Fruit fly (Drosophila melanogaster) whole organism, embryonic: ENCODE results near the gene CG13390.

Experiments
- BtbVII ChIP-seq: fragments of 200-800 bp; sonication (Bioruptor generic); optimal IDR thresholded peaks from 3 replicates; lab custom pipeline; 2017; ENCODE audit warnings: missing biosample characterization, mild to moderate bottlenecking, missing genetic modification characterization
- CG10267 ChIP-seq: fragments of 200-800 bp; sonication (Bioruptor generic); optimal IDR thresholded peaks from 2 replicates; lab custom pipeline; 2018; ENCODE audit warnings: missing biosample characterization, mild to moderate bottlenecking, missing genetic modification characterization, moderate library complexity
- CG11695 ChIP-seq: fragments of 200-800 bp; sonication (Bioruptor generic); IDR thresholded peaks from 3 replicates; pipeline ENCODE4 v1.3.6; 2022; ENCODE audit warnings: missing biosample characterization, missing genetic modification characterization
- CG12236 ChIP-seq: fragments of 200-800 bp; sonication (Bioruptor generic); optimal IDR thresholded peaks from 2 replicates; lab custom pipeline; 2016; ENCODE audit warnings: missing biosample characterization, missing genetic modification characterization
- CG12659 ChIP-seq: fragments of 200-800 bp; sonication (Bioruptor generic); optimal IDR thresholded peaks from 3 replicates; lab custom pipeline; 2017; ENCODE audit warnings: mild to moderate bottlenecking, missing biosample characterization, missing genetic modification reagents, missing genetic modification characterization
- CG13424 ChIP-seq: fragments of 200-800 bp; sonication (Bioruptor generic); optimal IDR thresholded peaks from 2 replicates; lab custom pipeline; 2019; ENCODE audit warnings: missing biosample characterization, mild to moderate bottlenecking, missing genetic modification characterization, moderate library complexity
- CG14441 ChIP-seq: fragments of 200-800 bp; sonication (Bioruptor generic); IDR thresholded peaks from 2 replicates; pipeline ENCODE4 v1.3.6; 2022; ENCODE audit warnings: missing biosample characterization, missing genetic modification characterization
- CG15269 ChIP-seq: fragments of 200-800 bp; sonication (Bioruptor generic); optimal IDR thresholded peaks from 2 replicates; lab custom pipeline; 2018; ENCODE audit warnings: missing biosample characterization, mild to moderate bottlenecking, missing genetic modification characterization, moderate library complexity
- CG17361 ChIP-seq: fragments of 200-800 bp; sonication (Bioruptor generic); IDR thresholded peaks from 3 replicates; pipeline ENCODE4 v1.3.6; 2022; ENCODE audit warnings: missing biosample characterization, missing genetic modification characterization
- CG17829 ChIP-seq: fragments of 200-800 bp; optimal IDR thresholded peaks from 2 replicates; lab custom pipeline; 2019; ENCODE audit warnings: missing biosample characterization, mild to moderate bottlenecking, missing genetic modification characterization, moderate library complexity
- CG18262 ChIP-seq: fragments of 200-800 bp; optimal IDR thresholded peaks from 3 replicates; lab custom pipeline; 2019; ENCODE audit warnings: missing biosample characterization, mild to moderate bottlenecking, missing genetic modification characterization, moderate library complexity
- CG18599 ChIP-seq: fragments of 200-800 bp; sonication (Bioruptor generic); optimal IDR thresholded peaks from 3 replicates; lab custom pipeline; 2017; ENCODE audit warnings: missing biosample characterization, missing genetic modification characterization, mild to moderate bottlenecking, moderate library complexity, missing genetic modification reagents
- CG2712 ChIP-seq: fragments of 200-800 bp; optimal IDR thresholded peaks from 3 replicates; lab custom pipeline; 2019; ENCODE audit warnings: missing biosample characterization, mild to moderate bottlenecking, missing genetic modification characterization, moderate library complexity
- CG2889 ChIP-seq: fragments of 200-800 bp; sonication (Bioruptor generic); IDR thresholded peaks from 3 replicates; pipeline ENCODE4 v1.3.6; 2022; ENCODE audit warnings: missing biosample characterization, missing genetic modification characterization
- CG30403 ChIP-seq: fragments of 200-800 bp; sonication (Bioruptor generic); optimal IDR thresholded peaks from 3 replicates; lab custom pipeline; 2016; ENCODE audit warnings: missing biosample characterization, missing genetic modification characterization
- CG31365 ChIP-seq: fragments of 200-800 bp; sonication (Bioruptor generic); optimal IDR thresholded peaks from 2 replicates; lab custom pipeline; 2018; ENCODE audit warnings: missing biosample characterization, mild to moderate bottlenecking, missing genetic modification characterization
- CG3726 ChIP-seq: fragments of 200-800 bp; sonication (Bioruptor generic); IDR thresholded peaks from 3 replicates; pipeline ENCODE4, ENCODE4 v1.3.6; 2022; ENCODE audit warnings: missing biosample characterization, missing genetic modification characterization
- CG7786 ChIP-seq: fragments of 200-800 bp; sonication (Bioruptor generic); optimal IDR thresholded peaks from 2 replicates; lab custom pipeline; 2016; ENCODE audit warnings: missing biosample characterization, missing genetic modification characterization
- CG8089 ChIP-seq: fragments of 200-800 bp; sonication (Bioruptor generic); optimal IDR thresholded peaks from 3 replicates; lab custom pipeline; 2016; ENCODE audit warnings: missing biosample characterization, missing genetic modification characterization
- CG8359 ChIP-seq: fragments of 200-800 bp; sonication (Bioruptor generic); optimal IDR thresholded peaks from 2 replicates; lab custom pipeline; 2017; ENCODE audit warnings: missing biosample characterization, mild to moderate bottlenecking, missing genetic modification characterization, borderline replicate concordance
- CG9797 ChIP-seq: fragments of 200-800 bp; sonication (Bioruptor generic); optimal IDR thresholded peaks from 3 replicates; lab custom pipeline; 2018; ENCODE audit warnings: missing biosample characterization, mild to moderate bottlenecking, missing genetic modification characterization
- Dbx ChIP-seq: fragments of 200-800 bp; sonication (Bioruptor generic); IDR thresholded peaks from 3 replicates; pipeline ENCODE4 v1.3.6; 2022; ENCODE audit warnings: missing biosample characterization, missing genetic modification characterization
- Dek ChIP-seq: fragments of 200-800 bp; sonication (Bioruptor generic); optimal IDR thresholded peaks from 3 replicates; lab custom pipeline; 2019; ENCODE audit warnings: missing biosample characterization, mild to moderate bottlenecking, missing genetic modification characterization, moderate library complexity
- Dp ChIP-seq: fragments of 200-800 bp; sonication (Bioruptor generic); optimal IDR thresholded peaks from 2 replicates; lab custom pipeline; 2018; ENCODE audit warnings: missing biosample characterization, mild to moderate bottlenecking, missing genetic modification characterization, moderate library complexity
- Drgx ChIP-seq: fragments of 200-800 bp; sonication (Bioruptor generic); IDR thresholded peaks from 2 replicates; pipeline ENCODE4 v1.3.6; 2022; ENCODE audit warnings: missing biosample characterization, missing genetic modification characterization
- HHEX ChIP-seq: fragments of 200-800 bp; sonication (Bioruptor generic); optimal IDR thresholded peaks from 3 replicates; lab custom pipeline; 2017; ENCODE audit warnings: missing biosample characterization, mild to moderate bottlenecking, missing genetic modification characterization, missing genetic modification reagents
- Hr51 ChIP-seq, 2 experiments: fragments of 200-800 bp; sonication (Bioruptor generic); optimal IDR thresholded peaks; 2 replicates in 1 of 2; 3 replicates in 1 of 2; lab custom pipeline; 2016 to 2018; ENCODE audit warnings: missing biosample characterization in 2 of 2, missing genetic modification characterization in 2 of 2, mild to moderate bottlenecking in 1 of 2, moderate library complexity in 1 of 2
- MESR4 ChIP-seq: fragments of 200-800 bp; sonication (Bioruptor generic); optimal IDR thresholded peaks from 2 replicates; lab custom pipeline; 2018; ENCODE audit warnings: missing biosample characterization, mild to moderate bottlenecking, missing genetic modification characterization, moderate library complexity
- Meics ChIP-seq: fragments of 200-800 bp; sonication (Bioruptor generic); optimal IDR thresholded peaks from 2 replicates; lab custom pipeline; 2017; ENCODE audit warnings: missing biosample characterization, mild to moderate bottlenecking, missing genetic modification characterization
- PHDP ChIP-seq: fragments of 200-800 bp; sonication (Bioruptor generic); optimal IDR thresholded peaks from 3 replicates; lab custom pipeline; 2018; ENCODE audit warnings: missing biosample characterization, mild to moderate bottlenecking, missing genetic modification characterization, moderate library complexity
- Sox100B ChIP-seq: fragments of 200-800 bp; sonication (Bioruptor generic); optimal IDR thresholded peaks from 3 replicates; lab custom pipeline; 2018; ENCODE audit warnings: missing biosample characterization, mild to moderate bottlenecking, missing genetic modification characterization
- Sox102F ChIP-seq: fragments of 200-800 bp; sonication (Bioruptor generic); optimal IDR thresholded peaks from 2 replicates; lab custom pipeline; 2018; ENCODE audit warnings: missing biosample characterization, mild to moderate bottlenecking, missing genetic modification characterization, moderate library complexity
- Vsx1 ChIP-seq: fragments of 200-800 bp; sonication (Bioruptor generic); optimal IDR thresholded peaks from 2 replicates; lab custom pipeline; 2017; ENCODE audit warnings: missing biosample characterization, mild to moderate bottlenecking, missing genetic modification characterization, missing genetic modification reagents
- ash1 ChIP-seq: fragments of 200-800 bp; sonication (Bioruptor generic); optimal IDR thresholded peaks from 2 replicates; lab custom pipeline; 2018; ENCODE audit warnings: missing biosample characterization, mild to moderate bottlenecking, missing genetic modification characterization
- danr ChIP-seq: fragments of 200-800 bp; sonication (Bioruptor generic); IDR thresholded peaks from 2 replicates; pipeline ENCODE4 v1.3.6; 2022; ENCODE audit warnings: missing biosample characterization, missing genetic modification characterization
- dpn ChIP-seq, 2 experiments: fragments of 200-800 bp; sonication (Bioruptor generic); optimal IDR thresholded peaks; 3 replicates each; lab custom pipeline; 2016; ENCODE audit warnings: missing biosample characterization in 2 of 2, missing genetic modification characterization in 2 of 2
- dysf ChIP-seq: fragments of 200-800 bp; sonication (Bioruptor generic); IDR thresholded peaks from 3 replicates; pipeline ENCODE4 v1.3.6; 2022; ENCODE audit warnings: missing biosample characterization, missing genetic modification characterization
- gem ChIP-seq: fragments of 200-800 bp; sonication (Bioruptor generic); optimal IDR thresholded peaks from 2 replicates; lab custom pipeline; 2019; ENCODE audit warnings: missing biosample characterization, mild to moderate bottlenecking, missing genetic modification characterization, moderate library complexity
- grau ChIP-seq: fragments of 200-800 bp; optimal IDR thresholded peaks from 3 replicates; lab custom pipeline; 2019; ENCODE audit warnings: missing biosample characterization, mild to moderate bottlenecking, missing genetic modification characterization, moderate library complexity
- knrl ChIP-seq: fragments of 200-800 bp; sonication (Bioruptor generic); IDR thresholded peaks from 3 replicates; pipeline ENCODE4 v1.3.6; 2022; ENCODE audit warnings: missing biosample characterization, missing genetic modification characterization; ENCODE audit not compliant: partially characterized antibody
- luna ChIP-seq: fragments of 200-800 bp; sonication (Bioruptor generic); optimal IDR thresholded peaks from 2 replicates; lab custom pipeline; 2016; ENCODE audit warnings: missing biosample characterization, missing genetic modification characterization
- nerfin-1 ChIP-seq: fragments of 200-800 bp; sonication (Bioruptor generic); optimal IDR thresholded peaks from 3 replicates; lab custom pipeline; 2019; ENCODE audit warnings: missing biosample characterization, mild to moderate bottlenecking, missing genetic modification characterization, moderate library complexity
- nmo ChIP-seq: fragments of 200-800 bp; sonication (Bioruptor generic); optimal IDR thresholded peaks from 2 replicates; lab custom pipeline; 2018; ENCODE audit warnings: missing biosample characterization, mild to moderate bottlenecking, missing genetic modification characterization, moderate library complexity
- onecut ChIP-seq: fragments of 200-800 bp; sonication (Bioruptor generic); IDR thresholded peaks from 2 replicates; pipeline ENCODE4 v1.3.6; 2022; ENCODE audit warnings: missing biosample characterization, missing genetic modification characterization
- phol ChIP-seq: fragments of 200-800 bp; sonication (Bioruptor generic); optimal IDR thresholded peaks from 3 replicates; lab custom pipeline; 2018; ENCODE audit warnings: missing biosample characterization, mild to moderate bottlenecking, missing genetic modification characterization, moderate library complexity
- pros ChIP-seq: fragments of 200-800 bp; sonication (Bioruptor generic); optimal IDR thresholded peaks from 3 replicates; lab custom pipeline; 2019; ENCODE audit warnings: missing biosample characterization, mild to moderate bottlenecking, missing genetic modification characterization, moderate library complexity
- row ChIP-seq: fragments of 200-800 bp; sonication (Bioruptor generic); IDR thresholded peaks from 3 replicates; pipeline ENCODE4 v1.3.6; 2022; ENCODE audit warnings: missing biosample characterization, missing genetic modification characterization
- so ChIP-seq: fragments of 200-800 bp; sonication (Bioruptor generic); IDR thresholded peaks from 3 replicates; pipeline ENCODE4 v1.3.6; 2022; ENCODE audit warnings: missing biosample characterization, missing genetic modification characterization
- tap ChIP-seq: fragments of 200-800 bp; optimal IDR thresholded peaks from 3 replicates; lab custom pipeline; 2019; ENCODE audit warnings: missing biosample characterization, mild to moderate bottlenecking, missing genetic modification characterization, moderate library complexity

Gene CG13390

dm6 chr2L:8371354-8371937 lies 5.2 kb downstream of the CG13390 start (continued):
- TF ChIP-seq Dp (GFP tag; lab: Kevin White, UChicago) (no peak), HHEX (GFP tag; lab: Kevin White, UChicago) (peak; percentile 19), danr (GFP tag; lab: Robert Waterston, UW) (no peak), CG9797 (GFP tag; lab: Kevin White, UChicago) (no peak), CG10267 (tag; lab: Kevin White, UChicago) (peak; percentile 7), Sox102F (peak; percentile 23), Hr51 (GFP tag; optimal IDR thresholded peaks at IDR 0.05; lab: Kevin White, UChicago) (peak in 1 of 2 experiments; percentile 52), CG3726 (GFP tag; lab: Robert Waterston, UW) (no peak), CG11695 (GFP tag; lab: Robert Waterston, UW) (no peak), Sox100B (GFP tag; lab: Kevin White, UChicago) (peak; percentile 19), ash1 (no peak), CG17829 (tag; lab: Kevin White, UChicago) (peak; percentile 31), CG7786 (GFP tag; lab: Kevin White, UChicago) (no peak), Meics (GFP tag; lab: Kevin White, UChicago) (peak; percentile 48), pros (no peak), CG2889 (no peak), nmo (GFP tag; lab: Kevin White, UChicago) (peak; percentile 18), MESR4 (no peak), CG15269 (tag; lab: Kevin White, UChicago) (peak; percentile 49), nerfin-1 (tag; lab: Kevin White, UChicago) (peak; percentile 0), CG31365 (tag; lab: Kevin White, UChicago) (no peak), CG12236 (GFP tag; lab: Kevin White, UChicago) (no peak), phol (tag; lab: Kevin White, UChicago) (peak; percentile 23), CG8359 (GFP tag; lab: Kevin White, UChicago) (no peak), PHDP (tag; lab: Kevin White, UChicago) (peak; percentile 2), luna (no peak), CG2712 (tag; lab: Kevin White, UChicago) (peak; percentile 29), CG12659 (GFP tag; lab: Kevin White, UChicago) (peak; percentile 23), CG8089 (GFP tag; lab: Kevin White, UChicago) (no peak), Vsx1 (no peak), Dek (tag; lab: Kevin White, UChicago) (no peak), CG18599 (peak; percentile 6), CG14441 (GFP tag; lab: Robert Waterston, UW) (0 out of 2 replicates have a peak, but pooled peaks have one; percentile 30), BtbVII (GFP tag; lab: Kevin White, UChicago) (peak; percentile 24), CG17361 (GFP tag; lab: Robert Waterston, UW) (peak; percentile 56; the same call in 1 of the 3 replicates), grau (tag; lab: Kevin White, UChicago) (peak; percentile 80), CG30403 (GFP tag; lab: Kevin White, UChicago) (peak; percentile 33), knrl (GFP tag; lab: Robert Waterston, UW) (no peak), CG18262 (tag; lab: Kevin White, UChicago) (peak; percentile 18), gem (tag; lab: Kevin White, UChicago) (peak; percentile 42), Drgx (GFP tag; lab: Robert Waterston, UW) (peak; percentile 41; the same call in 1 of the 2 replicates), CG13424 (tag; lab: Kevin White, UChicago) (peak; percentile 22), tap (peak; percentile 21), Dbx (GFP tag; lab: Robert Waterston, UW) (no peak), dpn (GFP tag; optimal IDR thresholded peaks at IDR 0.05; lab: Kevin White, UChicago) (peak in 1 of 2 experiments; percentile 24), dysf (GFP tag; lab: Robert Waterston, UW) (0 out of 3 replicates have a peak, but pooled peaks have one; percentile 12), row (GFP tag; lab: Robert Waterston, UW) (peak; percentile 38; the same call in 1 of the 3 replicates), onecut (GFP tag; lab: Robert Waterston, UW) (no peak), so (GFP tag; lab: Robert Waterston, UW) (0 out of 3 replicates have a peak, but pooled peaks have one; percentile 23)
